Worm (Caenorhabditis elegans) whole organism, L2 larva: Measurements from ENCODE around the gene C35C5.8.

Source experiments
- C34F6.9 ChIP-seq: fragments of 150-350 bp; optimal IDR thresholded peaks from 2 replicates; lab custom pipeline; 2014; ENCODE audit warnings: missing biosample characterization, missing genetic modification characterization
- F13H6.1 ChIP-seq: sonication (generic microtip); optimal IDR thresholded peaks from 2 replicates; lab custom pipeline; 2016; ENCODE audit warnings: missing genetic modification characterization, missing compliant biosample characterization
- R02D3.7 ChIP-seq: fragments of 150-350 bp; optimal IDR thresholded peaks from 2 replicates; lab custom pipeline; 2014; ENCODE audit warnings: missing biosample characterization, missing genetic modification characterization
- Y55F3AM.14 ChIP-seq: fragments of 200-800 bp; sonication (Bioruptor generic); optimal IDR thresholded peaks from 2 replicates; lab custom pipeline; 2018; ENCODE audit warnings: mild to moderate bottlenecking, missing genetic modification characterization, missing compliant biosample characterization
- alr-1 ChIP-seq: fragments of 150-350 bp; optimal IDR thresholded peaks from 2 replicates; lab custom pipeline; 2014; ENCODE audit warnings: missing biosample characterization, missing genetic modification characterization
- blmp-1 ChIP-seq: sonication (generic microtip); optimal IDR thresholded peaks from 2 replicates; lab custom pipeline; 2017; ENCODE audit warnings: missing genetic modification characterization, mild to moderate bottlenecking, missing compliant biosample characterization, antibody characterized with exemption, moderate library complexity; ENCODE audit not compliant: insufficient read depth
- ceh-16 ChIP-seq: fragments of 150-350 bp; optimal IDR thresholded peaks from 2 replicates; lab custom pipeline; 2014; ENCODE audit warnings: missing biosample characterization, missing genetic modification characterization
- ceh-82 ChIP-seq: fragments of 150-350 bp; optimal IDR thresholded peaks from 2 replicates; lab custom pipeline; 2014; ENCODE audit warnings: missing biosample characterization, missing genetic modification characterization
- dmd-4 ChIP-seq: sonication (generic microtip); optimal IDR thresholded peaks from 2 replicates; lab custom pipeline; 2017; ENCODE audit warnings: missing biosample characterization, missing genetic modification characterization
- egl-27 ChIP-seq: sonication (generic microtip); optimal IDR thresholded peaks from 3 replicates; lab custom pipeline; 2017; ENCODE audit warnings: missing biosample characterization, missing genetic modification reagents, missing genetic modification characterization
- elt-3 ChIP-seq: sonication (generic microtip); optimal IDR thresholded peaks from 2 replicates; lab custom pipeline; 2017; ENCODE audit warnings: missing biosample characterization, missing genetic modification characterization
- fos-1 ChIP-seq: fragments of 150-350 bp; optimal IDR thresholded peaks from 2 replicates; lab custom pipeline; 2014; ENCODE audit warnings: missing biosample characterization, missing genetic modification characterization
- lin-11 ChIP-seq: fragments of 150-350 bp; sonication (generic microtip); optimal IDR thresholded peaks from 2 replicates; lab custom pipeline; 2014; ENCODE audit warnings: missing biosample characterization, missing genetic modification characterization, inconsistent platforms, mixed read lengths
- lin-13 ChIP-seq: fragments of 150-350 bp; optimal IDR thresholded peaks from 2 replicates; lab custom pipeline; 2014; ENCODE audit warnings: missing biosample characterization, missing genetic modification reagents, missing genetic modification characterization
- lsy-2 ChIP-seq, 2 experiments: fragments of 150-350 bp in 1 of 2; sonication (generic microtip) in 1 of 2; optimal IDR thresholded peaks; 2 replicates each; lab custom pipeline; 2014 to 2017; ENCODE audit warnings: missing biosample characterization in 2 of 2, missing genetic modification characterization in 2 of 2
- mab-5 ChIP-seq: fragments of 150-350 bp; optimal IDR thresholded peaks from 2 replicates; lab custom pipeline; 2014; ENCODE audit warnings: missing biosample characterization, missing genetic modification characterization
- mbf-1 ChIP-seq: sonication (generic microtip); optimal IDR thresholded peaks from 2 replicates; lab custom pipeline; 2017; ENCODE audit warnings: missing biosample characterization, missing genetic modification characterization
- mdl-1 ChIP-seq, 2 experiments: fragments of 150-350 bp in 1 of 2; sonication (generic microtip) in 1 of 2; optimal IDR thresholded peaks; 2 replicates each; lab custom pipeline; 2017; ENCODE audit warnings: missing biosample characterization in 2 of 2, missing genetic modification characterization in 2 of 2
- nhr-11 ChIP-seq: fragments of 150-350 bp; optimal IDR thresholded peaks from 2 replicates; lab custom pipeline; 2014; ENCODE audit warnings: missing biosample characterization, missing genetic modification characterization
- nhr-12 ChIP-seq: fragments of 150-350 bp; optimal IDR thresholded peaks from 2 replicates; lab custom pipeline; 2014; ENCODE audit warnings: missing biosample characterization, missing genetic modification characterization
- nhr-129 ChIP-seq: fragments of 150-350 bp; optimal IDR thresholded peaks from 2 replicates; lab custom pipeline; 2014; ENCODE audit warnings: missing biosample characterization, missing genetic modification characterization
- nhr-6 ChIP-seq: fragments of 150-350 bp; optimal IDR thresholded peaks from 2 replicates; lab custom pipeline; 2014; ENCODE audit warnings: missing biosample characterization, missing genetic modification characterization
- sem-4 ChIP-seq: fragments of 150-350 bp; optimal IDR thresholded peaks from 2 replicates; lab custom pipeline; 2014; ENCODE audit warnings: missing biosample characterization, missing genetic modification reagents, missing genetic modification characterization
- skn-1 ChIP-seq: sonication (generic microtip); optimal IDR thresholded peaks from 2 replicates; lab custom pipeline; 2017; ENCODE audit warnings: missing biosample characterization, missing genetic modification characterization
- sma-9 ChIP-seq, 2 experiments: fragments of 150-350 bp in 1 of 2; sonication (generic microtip) in 1 of 2; optimal IDR thresholded peaks; 2 replicates each; lab custom pipeline; 2014 to 2016; ENCODE audit warnings: missing genetic modification characterization in 2 of 2, mild to moderate bottlenecking in 1 of 2, missing biosample characterization in 1 of 2, missing compliant biosample characterization in 1 of 2, missing genetic modification reagents in 1 of 2, moderate library complexity in 1 of 2
- unc-55 ChIP-seq: fragments of 150-350 bp; sonication (generic microtip); optimal IDR thresholded peaks from 3 replicates; lab custom pipeline; 2014; ENCODE audit warnings: missing biosample characterization, missing genetic modification reagents, missing genetic modification characterization
- unc-62 ChIP-seq: fragments of 150-350 bp; optimal IDR thresholded peaks from 2 replicates; lab custom pipeline; 2014; ENCODE audit warnings: missing biosample characterization, missing genetic modification reagents, missing genetic modification characterization
- zag-1 ChIP-seq: fragments of 150-350 bp; optimal IDR thresholded peaks from 2 replicates; lab custom pipeline; 2014; ENCODE audit warnings: missing biosample characterization, missing genetic modification characterization
- ztf-1 ChIP-seq: fragments of 200-800 bp; sonication (Bioruptor generic); conservative IDR thresholded peaks from 2 replicates; pipeline ENCODE4 v1.3.6; 2022; ENCODE audit warnings: missing genetic modification characterization, missing compliant biosample characterization

C35C5.8 gene

ce11 chrX:11563663-11564062, 30.3 kb downstream of the C35C5.8 start, which contains the start of gene trpp-9 (continued):
- TF ChIP-seq blmp-1 (tag; lab: Kevin White, UChicago) = peak; percentile 92
- TF ChIP-seq unc-55 (GFP tag; lab: Kevin White, UChicago) = peak; percentile 76
- TF ChIP-seq lin-11 (tag; lab: Kevin White, UChicago) = peak; percentile 58
- peak; percentile 47 for TF ChIP-seq F13H6.1 (tag; lab: Kevin White, UChicago)
- no peak for TF ChIP-seq nhr-11
- no peak for TF ChIP-seq R02D3.7 (tag; lab: Kevin White, UChicago)
- TF ChIP-seq ceh-16 (tag; lab: Kevin White, UChicago) = no peak
- TF ChIP-seq nhr-129 (tag; lab: Kevin White, UChicago) = peak; percentile 52
- TF ChIP-seq ztf-1 (GFP tag; lab: Robert Waterston, UW) = no peak
- TF ChIP-seq zag-1 (tag; lab: Kevin White, UChicago) = no peak
- TF ChIP-seq sem-4 = peak; percentile 64

ce11 chrX:11569744-11570359, 36.5 kb downstream of the C35C5.8 start:
- TF ChIP-seq F13H6.1 (tag; lab: Kevin White, UChicago) (peak; percentile 28), R02D3.7 (tag; lab: Kevin White, UChicago) (no peak), Y55F3AM.14 (GFP tag; lab: Kevin White, UChicago) (no peak)

ce11 chrX:11571714-11572113, 38.3 kb downstream of the C35C5.8 start:
- TF ChIP-seq F13H6.1 (tag; lab: Kevin White, UChicago) (peak; percentile 15), skn-1 (no peak), sma-9 (GFP tag; optimal IDR thresholded peaks at IDR 0.05; lab: Kevin White, UChicago) (no peak), sma-9 (tag; optimal IDR thresholded peaks at IDR 0.05; lab: Kevin White, UChicago) (no peak), zag-1 (tag; lab: Kevin White, UChicago) (peak; percentile 52), ztf-1 (GFP tag; lab: Robert Waterston, UW) (no peak), unc-55 (GFP tag; lab: Kevin White, UChicago) (peak; percentile 28), mdl-1 (tag; optimal IDR thresholded peaks at IDR 0.05; lab: Kevin White, UChicago) (peak in 1 of 2 experiments; percentile 9), nhr-6 (no peak), fos-1 (tag; lab: Kevin White, UChicago) (no peak), ceh-82 (no peak), lsy-2 (tag; optimal IDR thresholded peaks at IDR 0.05; lab: Kevin White, UChicago) (peak in 1 of 2 experiments; percentile 11), nhr-11 (no peak), dmd-4 (tag; lab: Kevin White, UChicago) (no peak)

- TF ChIP-seq nhr-129 (tag; lab: Kevin White, UChicago) (no peak), lin-13 (no peak), alr-1 (tag; lab: Kevin White, UChicago) (no peak)
Observed at ce11 chrX:11572205-11572604, 38.8 kb downstream of the C35C5.8 start, which contains the start of gene frm-3. Gene frm-3, plus strand, starts transcription at chrX:11572505.

- TF ChIP-seq F13H6.1 (tag; lab: Kevin White, UChicago) = peak; percentile 2
- peak; percentile 36 for TF ChIP-seq nhr-129 (tag; lab: Kevin White, UChicago)
- TF ChIP-seq lin-11 (tag; lab: Kevin White, UChicago) = no peak
- no peak for TF ChIP-seq lsy-2 (tag; optimal IDR thresholded peaks at IDR 0.05; lab: Kevin White, UChicago)
- no peak for TF ChIP-seq mdl-1 (tag; optimal IDR thresholded peaks at IDR 0.05; lab: Kevin White, UChicago)
- no peak for TF ChIP-seq mbf-1 (tag; lab: Kevin White, UChicago)
- no peak for TF ChIP-seq skn-1
- TF ChIP-seq alr-1 (tag; lab: Kevin White, UChicago) = no peak
- no peak for TF ChIP-seq lin-13
- no peak for TF ChIP-seq C34F6.9 (tag; lab: Kevin White, UChicago)
- TF ChIP-seq nhr-12 = no peak
- TF ChIP-seq egl-27 (tag; lab: Kevin White, UChicago) = no peak
- no peak for TF ChIP-seq nhr-11
- TF ChIP-seq sem-4 = no peak
- no peak for TF ChIP-seq mab-5 (tag; lab: Kevin White, UChicago)
- TF ChIP-seq unc-62 (GFP tag; lab: Kevin White, UChicago) = no peak
- no peak for TF ChIP-seq elt-3 (tag; lab: Kevin White, UChicago)
- TF ChIP-seq, all 48 proteins: peak for 2
Observed at ce11 chrX:11574167-11574566, 40.8 kb downstream of the C35C5.8 start.
